Worm (Caenorhabditis elegans) whole organism, young adult: ENCODE measurements around the gene C25A11.2.
A peak's percentile ranks its signal among the peaks of the same experiment; 100 is the strongest.

Source experiments
- B0035.1 ChIP-seq: sonication (generic microtip); optimal IDR thresholded peaks from 2 replicates; lab custom pipeline; 2016; ENCODE audit warnings: missing genetic modification characterization, mild to moderate bottlenecking, missing compliant biosample characterization, missing genotype, missing genetic modification reagents
- B0261.1 ChIP-seq: sonication (generic microtip); optimal IDR thresholded peaks from 2 replicates; lab custom pipeline; 2016; ENCODE audit warnings: mild to moderate bottlenecking, missing genetic modification characterization, moderate library complexity, missing compliant biosample characterization
- C06A6.2 ChIP-seq: fragments of 200-800 bp; sonication (Bioruptor generic); conservative IDR thresholded peaks from 2 replicates; pipeline ENCODE4 v1.3.6; 2022; ENCODE audit warnings: missing genetic modification characterization, missing compliant biosample characterization
- F22D6.2 ChIP-seq: sonication (generic microtip); optimal IDR thresholded peaks from 2 replicates; lab custom pipeline; 2016; ENCODE audit warnings: mild to moderate bottlenecking, missing genetic modification characterization, missing compliant biosample characterization
- F23B12.7 ChIP-seq: sonication (generic microtip); optimal IDR thresholded peaks from 2 replicates; lab custom pipeline; 2017; ENCODE audit warnings: missing genetic modification characterization, mild to moderate bottlenecking, missing compliant biosample characterization, antibody characterized with exemption, moderate library complexity; ENCODE audit not compliant: insufficient read depth
- F33H1.4 ChIP-seq: fragments of 200-800 bp; sonication (Bioruptor generic); IDR thresholded peaks from 2 replicates; pipeline ENCODE4 v1.3.6; 2022; ENCODE audit warnings: missing genetic modification reagents, missing genetic modification characterization, missing compliant biosample characterization
- F57A8.1 ChIP-seq: fragments of 200-800 bp; sonication (Bioruptor generic); optimal IDR thresholded peaks from 2 replicates; lab custom pipeline; 2018; ENCODE audit warnings: mild to moderate bottlenecking, missing genetic modification characterization, moderate library complexity, missing compliant biosample characterization
- T07F8.4 ChIP-seq: sonication (generic microtip); optimal IDR thresholded peaks from 2 replicates; lab custom pipeline; 2016; ENCODE audit warnings: mild to moderate bottlenecking, missing genetic modification characterization, moderate library complexity, missing compliant biosample characterization
- Y53F4B.3 ChIP-seq: fragments of 200-800 bp; sonication (Bioruptor generic); IDR thresholded peaks from 2 replicates; pipeline ENCODE4 v1.3.6; 2022; ENCODE audit warnings: missing genetic modification reagents, missing genetic modification characterization, missing compliant biosample characterization
- Y56A3A.18 ChIP-seq: fragments of 200-800 bp; sonication (Bioruptor generic); IDR thresholded peaks from 2 replicates; pipeline ENCODE4 v1.3.6; 2022; ENCODE audit warnings: missing genetic modification reagents, missing genetic modification characterization, missing compliant biosample characterization
- Y67H2A.10 ChIP-seq: fragments of 200-800 bp; sonication (Bioruptor generic); conservative IDR thresholded peaks from 2 replicates; pipeline ENCODE4 v1.3.6; 2022; ENCODE audit warnings: missing genetic modification reagents, missing genetic modification characterization, missing compliant biosample characterization
- Y95B8A.8 ChIP-seq: fragments of 200-800 bp; sonication (Bioruptor generic); IDR thresholded peaks from 2 replicates; pipeline ENCODE4 v1.3.6; 2022; ENCODE audit warnings: missing genetic modification reagents, missing genetic modification characterization, missing compliant biosample characterization
- ama-1 ChIP-seq, 3 experiments: fragments of 150-350 bp in 1 of 3; sonication (generic microtip) in 2 of 3; optimal IDR thresholded peaks; 2 replicates each; lab custom pipeline; 2014 to 2018; ENCODE audit warnings: missing biosample characterization in 2 of 3, missing genetic modification characterization in 2 of 3, missing genetic modification reagents in 2 of 3
- atf-7 ChIP-seq: sonication (generic microtip); optimal IDR thresholded peaks from 2 replicates; lab custom pipeline; 2017; ENCODE audit warnings: mild to moderate bottlenecking, missing genetic modification characterization, missing compliant biosample characterization
- attf-3 ChIP-seq: fragments of 200-800 bp; sonication (Bioruptor generic); conservative IDR thresholded peaks from 2 replicates; pipeline ENCODE4 v1.3.6; 2022; ENCODE audit warnings: missing genetic modification reagents, missing genetic modification characterization, missing compliant biosample characterization
- bed-2 ChIP-seq: fragments of 200-800 bp; sonication (Bioruptor generic); IDR thresholded peaks from 2 replicates; pipeline ENCODE4 v1.3.6; 2022; ENCODE audit warnings: missing genetic modification reagents, missing genetic modification characterization, missing compliant biosample characterization
- ccch-3 ChIP-seq: fragments of 200-800 bp; sonication (Bioruptor generic); optimal IDR thresholded peaks from 2 replicates; lab custom pipeline; 2018; ENCODE audit warnings: mild to moderate bottlenecking, missing genetic modification characterization, missing compliant biosample characterization
- cebp-2 ChIP-seq: fragments of 200-800 bp; sonication (Bioruptor generic); IDR thresholded peaks from 2 replicates; pipeline ENCODE4 v1.3.6; 2022; ENCODE audit warnings: missing genetic modification characterization, missing compliant biosample characterization
- ceh-100 ChIP-seq: fragments of 200-800 bp; sonication (Bioruptor generic); IDR thresholded peaks from 2 replicates; pipeline ENCODE4 v1.3.6; 2022; ENCODE audit warnings: missing genetic modification reagents, missing genetic modification characterization, missing compliant biosample characterization
- ceh-58 ChIP-seq: fragments of 200-800 bp; sonication (Bioruptor generic); IDR thresholded peaks from 2 replicates; pipeline ENCODE4 v1.3.6; 2022; ENCODE audit warnings: missing genetic modification characterization, missing compliant biosample characterization
- ceh-79 ChIP-seq: sonication (generic microtip); optimal IDR thresholded peaks from 2 replicates; lab custom pipeline; 2017; ENCODE audit warnings: mild to moderate bottlenecking, missing genetic modification characterization, missing compliant biosample characterization
- ceh-91 ChIP-seq: fragments of 200-800 bp; sonication (Bioruptor generic); IDR thresholded peaks from 2 replicates; pipeline ENCODE4 v1.3.6; 2022; ENCODE audit warnings: missing genetic modification reagents, missing genetic modification characterization, missing compliant biosample characterization
- die-1 ChIP-seq: sonication (generic microtip); optimal IDR thresholded peaks from 2 replicates; lab custom pipeline; 2016; ENCODE audit warnings: missing genotype, mild to moderate bottlenecking, missing genetic modification characterization, missing compliant biosample characterization
- dpff-1 ChIP-seq: sonication (generic microtip); optimal IDR thresholded peaks from 2 replicates; lab custom pipeline; 2017; ENCODE audit warnings: mild to moderate bottlenecking, missing genetic modification characterization, missing compliant biosample characterization
- dpl-1 ChIP-seq: fragments of 150-350 bp; optimal IDR thresholded peaks from 2 replicates; lab custom pipeline; 2014; ENCODE audit warnings: missing biosample characterization, missing genetic modification reagents, missing genetic modification characterization
- efl-1 ChIP-seq: fragments of 150-350 bp; optimal IDR thresholded peaks from 2 replicates; lab custom pipeline; 2014; ENCODE audit warnings: missing biosample characterization, missing genetic modification reagents, missing genetic modification characterization
- egl-18 ChIP-seq: fragments of 200-800 bp; sonication (Bioruptor generic); IDR thresholded peaks from 2 replicates; pipeline ENCODE4 v1.3.6; 2022; ENCODE audit warnings: missing genetic modification reagents, missing genetic modification characterization, missing compliant biosample characterization
- egl-44 ChIP-seq: fragments of 200-800 bp; sonication (Bioruptor generic); IDR thresholded peaks from 2 replicates; pipeline ENCODE4 v1.3.6; 2022; ENCODE audit warnings: missing genetic modification reagents, missing genetic modification characterization, missing compliant biosample characterization
- egrh-3 ChIP-seq: fragments of 200-800 bp; sonication (Bioruptor generic); IDR thresholded peaks from 2 replicates; pipeline ENCODE4 v1.3.6; 2022; ENCODE audit warnings: missing genetic modification reagents, missing genetic modification characterization, missing compliant biosample characterization
- fkh-3 ChIP-seq: sonication (generic microtip); optimal IDR thresholded peaks from 2 replicates; lab custom pipeline; 2016; ENCODE audit warnings: mild to moderate bottlenecking, missing genetic modification characterization, missing compliant biosample characterization
- hlh-26 ChIP-seq: fragments of 200-800 bp; sonication (Bioruptor generic); conservative IDR thresholded peaks from 2 replicates; pipeline ENCODE4 v1.3.6; 2022; ENCODE audit warnings: missing genetic modification reagents, missing genetic modification characterization, missing compliant biosample characterization
- lin-26 ChIP-seq: fragments of 200-800 bp; sonication (Bioruptor generic); IDR thresholded peaks from 2 replicates; pipeline ENCODE4 v1.3.6; 2022; ENCODE audit warnings: missing genetic modification reagents, missing genetic modification characterization, missing compliant biosample characterization
- lin-54 ChIP-seq: fragments of 200-800 bp; sonication (Bioruptor generic); optimal IDR thresholded peaks from 2 replicates; lab custom pipeline; 2018; ENCODE audit warnings: mild to moderate bottlenecking, missing genetic modification characterization, missing compliant biosample characterization
- lsl-1 ChIP-seq: fragments of 200-800 bp; sonication (Bioruptor generic); optimal IDR thresholded peaks from 2 replicates; lab custom pipeline; 2018; ENCODE audit warnings: mild to moderate bottlenecking, missing genetic modification characterization, moderate library complexity, missing compliant biosample characterization
- madf-3 ChIP-seq: fragments of 200-800 bp; sonication (Bioruptor generic); IDR thresholded peaks from 2 replicates; pipeline ENCODE4 v1.3.6; 2022; ENCODE audit warnings: missing genetic modification reagents, missing genetic modification characterization, missing compliant biosample characterization
- madf-6 ChIP-seq: fragments of 200-800 bp; sonication (Bioruptor generic); IDR thresholded peaks from 2 replicates; pipeline ENCODE4 v1.3.6; 2022; ENCODE audit warnings: missing genetic modification reagents, missing genetic modification characterization, missing compliant biosample characterization
- mes-4 ChIP-seq: sonication (generic microtip); optimal IDR thresholded peaks from 2 replicates; lab custom pipeline; 2016; ENCODE audit warnings: missing genotype, missing genetic modification characterization, missing compliant biosample characterization
- nhr-27 ChIP-seq: fragments of 200-800 bp; sonication (Bioruptor generic); optimal IDR thresholded peaks from 2 replicates; lab custom pipeline; 2018; ENCODE audit warnings: mild to moderate bottlenecking, missing genetic modification characterization, moderate library complexity, missing compliant biosample characterization
- pbrm-1 ChIP-seq: fragments of 200-800 bp; sonication (Bioruptor generic); IDR thresholded peaks from 2 replicates; pipeline ENCODE4 v1.3.6; 2022; ENCODE audit warnings: missing genetic modification reagents, missing genetic modification characterization, missing compliant biosample characterization
- pha-4 ChIP-seq: fragments of 150-350 bp; sonication (generic microtip); optimal IDR thresholded peaks from 2 replicates; lab custom pipeline; 2014; ENCODE audit warnings: missing biosample characterization, missing genetic modification reagents, missing genetic modification characterization
- sdz-38 ChIP-seq: sonication (generic microtip); optimal IDR thresholded peaks from 2 replicates; lab custom pipeline; 2016; ENCODE audit warnings: missing genotype, missing genetic modification characterization, missing compliant biosample characterization
- unc-130 ChIP-seq: sonication (generic microtip); optimal IDR thresholded peaks from 2 replicates; lab custom pipeline; 2016; ENCODE audit warnings: missing genetic modification reagents, missing genetic modification characterization, missing compliant biosample characterization
- xnd-1 ChIP-seq: sonication (generic microtip); optimal IDR thresholded peaks from 2 replicates; lab custom pipeline; 2016; ENCODE audit warnings: missing genotype, missing genetic modification reagents, missing genetic modification characterization, missing compliant biosample characterization
- zim-3 ChIP-seq: sonication (generic microtip); optimal IDR thresholded peaks from 2 replicates; lab custom pipeline; 2017; ENCODE audit warnings: mild to moderate bottlenecking, missing genetic modification characterization, moderate library complexity, missing compliant biosample characterization
- ztf-25 ChIP-seq: fragments of 200-800 bp; sonication (Bioruptor generic); IDR thresholded peaks from 2 replicates; pipeline ENCODE4 v1.3.6; 2022; ENCODE audit warnings: missing genetic modification reagents, missing genetic modification characterization, missing compliant biosample characterization
- ztf-28 ChIP-seq: fragments of 200-800 bp; sonication (Bioruptor generic); IDR thresholded peaks from 2 replicates; pipeline ENCODE4 v1.3.6; 2022; ENCODE audit warnings: missing genetic modification reagents, missing genetic modification characterization, missing compliant biosample characterization
- ztf-6 ChIP-seq: fragments of 200-800 bp; sonication (Bioruptor generic); IDR thresholded peaks from 2 replicates; pipeline ENCODE4 v1.3.6; 2022; ENCODE audit warnings: missing genetic modification reagents, missing genetic modification characterization, missing compliant biosample characterization

C25A11.2 gene

DNA sequence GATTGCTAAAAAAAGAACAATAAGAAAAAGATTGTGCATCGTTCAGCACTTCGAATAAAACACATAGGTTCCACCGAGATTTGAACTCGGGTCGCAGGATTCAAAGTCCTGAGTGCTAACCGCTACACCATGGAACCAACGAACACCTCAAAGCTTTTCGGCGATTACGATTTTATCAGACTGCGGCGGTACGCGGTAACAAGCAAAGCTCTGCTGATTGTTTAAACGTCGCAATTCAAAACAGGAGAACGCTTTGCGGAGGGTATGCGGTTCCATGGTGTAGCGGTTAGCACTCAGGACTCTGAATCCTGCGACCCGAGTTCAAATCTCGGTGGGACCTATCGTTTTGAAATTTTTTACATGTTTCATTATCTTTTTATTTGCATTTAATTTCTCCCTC lies 23.3 kb upstream of the C25A11.2 start (continued):
- TF ChIP-seq ztf-28 (GFP tag; lab: Robert Waterston, UW) (0 out of 2 replicates have a peak, but pooled peaks have one; percentile 28), egrh-3 (GFP tag; lab: Robert Waterston, UW) (peak; percentile 15; the same call in 1 of the 2 replicates)

DNA sequence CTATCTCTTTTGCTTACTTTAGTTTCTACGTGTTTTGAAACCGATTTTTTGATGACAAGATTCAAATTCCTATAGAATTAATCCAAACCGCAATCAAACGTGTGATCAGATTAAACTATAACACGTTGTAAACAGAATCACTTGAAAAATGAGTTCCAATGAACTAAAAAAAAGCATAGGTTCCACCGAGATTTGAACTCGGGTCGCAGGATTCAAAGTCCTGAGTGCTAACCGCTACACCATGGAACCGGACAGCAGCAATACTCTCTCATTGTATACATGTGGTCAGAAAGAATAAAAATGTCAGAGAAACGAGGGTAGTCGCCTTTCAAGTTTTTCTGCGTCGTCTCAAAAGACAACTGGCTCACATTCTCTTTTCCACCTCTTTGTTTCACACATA lies 22.5 kb upstream of the C25A11.2 start:
- no peak for TF ChIP-seq C06A6.2
- peak; percentile 25 for TF ChIP-seq fkh-3 (tag; lab: Kevin White, UChicago)
- peak; percentile 57; the same call in 1 of the 2 replicates for TF ChIP-seq madf-6 (GFP tag; lab: Robert Waterston, UW)
- peak; percentile 64; the same call in 1 of the 2 replicates for TF ChIP-seq madf-3
- peak; percentile 39; the same call in 1 of the 2 replicates for TF ChIP-seq ceh-100
- peak; percentile 59; the same call in 1 of the 2 replicates for TF ChIP-seq Y56A3A.18
- TF ChIP-seq B0035.1 = peak; percentile 36
- TF ChIP-seq ztf-6 (GFP tag; lab: Robert Waterston, UW) = no peak
- no peak for TF ChIP-seq attf-3 (GFP tag; lab: Robert Waterston, UW)
- no peak for TF ChIP-seq efl-1
- peak; percentile 86; the same call in 1 of the 2 replicates for TF ChIP-seq cebp-2
- peak; percentile 93 for TF ChIP-seq lin-26 (GFP tag; lab: Robert Waterston, UW)
- TF ChIP-seq nhr-27 (tag; lab: Kevin White, UChicago) = peak; percentile 13
- peak; percentile 64 for TF ChIP-seq pbrm-1
- TF ChIP-seq xnd-1 (tag; lab: Kevin White, UChicago) = no peak
- TF ChIP-seq bed-2 = no peak
- no peak for TF ChIP-seq Y53F4B.3 (GFP tag; lab: Robert Waterston, UW)
- TF ChIP-seq lsl-1 (GFP tag; lab: Kevin White, UChicago) = no peak
- TF ChIP-seq dpl-1 (GFP tag; lab: Kevin White, UChicago) = no peak
- peak; percentile 10 for TF ChIP-seq F22D6.2 (tag; lab: Kevin White, UChicago)
- TF ChIP-seq lin-54 = peak; percentile 46
- TF ChIP-seq ceh-79 (tag; lab: Kevin White, UChicago) = peak; percentile 55
- TF ChIP-seq sdz-38 (tag; lab: Kevin White, UChicago) = peak; percentile 17
- peak; percentile 84 for TF ChIP-seq B0261.1 (tag; lab: Kevin White, UChicago)
- TF ChIP-seq ceh-91 (GFP tag; lab: Robert Waterston, UW) = no peak
- TF ChIP-seq egl-44 = peak; percentile 87
- TF ChIP-seq F23B12.7 (tag; lab: Kevin White, UChicago) = no peak
- no peak for TF ChIP-seq Y67H2A.10
- no peak for TF ChIP-seq F57A8.1 (GFP tag; lab: Kevin White, UChicago)
- TF ChIP-seq atf-7 (tag; lab: Kevin White, UChicago) = peak; percentile 57
- peak; percentile 35 for TF ChIP-seq ccch-3 (GFP tag; lab: Kevin White, UChicago)
- peak; percentile 76 for TF ChIP-seq zim-3 (tag; lab: Kevin White, UChicago)
- peak; percentile 49; the same call in 1 of the 2 replicates for TF ChIP-seq ztf-25 (GFP tag; lab: Robert Waterston, UW)
- TF ChIP-seq egl-18 (GFP tag; lab: Robert Waterston, UW) = no peak
- TF ChIP-seq hlh-26 (GFP tag; lab: Robert Waterston, UW) = no peak
- no peak for TF ChIP-seq ama-1 (optimal IDR thresholded peaks at IDR 0.05; lab: Kevin White, UChicago)
- peak; percentile 52 to 67 for TF ChIP-seq ama-1 (GFP tag; optimal IDR thresholded peaks at IDR 0.05; lab: Kevin White, UChicago)
- TF ChIP-seq Y95B8A.8 (GFP tag; lab: Robert Waterston, UW) = 0 out of 2 replicates have a peak, but pooled peaks have one; percentile 25
- no peak for TF ChIP-seq F33H1.4 (GFP tag; lab: Robert Waterston, UW)
- TF ChIP-seq T07F8.4 (tag; lab: Kevin White, UChicago) = peak; percentile 71
- TF ChIP-seq unc-130 (GFP tag; lab: Kevin White, UChicago) = no peak
- TF ChIP-seq dpff-1 (tag; lab: Kevin White, UChicago) = peak; percentile 60
- peak; percentile 69 for TF ChIP-seq die-1 (tag; lab: Kevin White, UChicago)
- TF ChIP-seq mes-4 (tag; lab: Kevin White, UChicago) = peak; percentile 71
- no peak for TF ChIP-seq ceh-58 (GFP tag; lab: Robert Waterston, UW)
- TF ChIP-seq pha-4 (tag; lab: Kevin White, UChicago) = no peak
